Worm (Caenorhabditis elegans) whole organism, young adult: ENCODE data around the gene nlp-43.

Experiments
- B0035.1 ChIP-seq: sonication (generic microtip); optimal IDR thresholded peaks from 2 replicates; lab custom pipeline; 2016; ENCODE audit warnings: missing genetic modification characterization, mild to moderate bottlenecking, missing compliant biosample characterization, missing genotype, missing genetic modification reagents
- B0261.1 ChIP-seq: sonication (generic microtip); optimal IDR thresholded peaks from 2 replicates; lab custom pipeline; 2016; ENCODE audit warnings: mild to moderate bottlenecking, missing genetic modification characterization, moderate library complexity, missing compliant biosample characterization
- C17E4.6 ChIP-seq: fragments of 200-800 bp; sonication (Bioruptor generic); IDR thresholded peaks from 2 replicates; pipeline ENCODE4 v1.3.6; 2022; ENCODE audit warnings: missing genetic modification reagents, missing genetic modification characterization, missing compliant biosample characterization
- D2030.7 ChIP-seq: fragments of 200-800 bp; sonication (Bioruptor generic); IDR thresholded peaks from 2 replicates; pipeline ENCODE4 v1.3.6; 2022; ENCODE audit warnings: missing genetic modification reagents, missing genetic modification characterization, missing compliant biosample characterization
- F37B4.10 ChIP-seq: fragments of 200-800 bp; sonication (Bioruptor generic); IDR thresholded peaks from 2 replicates; pipeline ENCODE4 v1.3.6; 2022; ENCODE audit warnings: missing genetic modification characterization, missing compliant biosample characterization
- F57C9.4 ChIP-seq: sonication (generic microtip); optimal IDR thresholded peaks from 2 replicates; lab custom pipeline; 2017; ENCODE audit warnings: mild to moderate bottlenecking, missing genetic modification characterization, missing compliant biosample characterization
- K12H6.12 ChIP-seq: fragments of 200-800 bp; sonication (Bioruptor generic); optimal IDR thresholded peaks from 2 replicates; lab custom pipeline; 2018; ENCODE audit warnings: mild to moderate bottlenecking, missing genetic modification characterization, missing compliant biosample characterization
- Y53G8AR.9 ChIP-seq: fragments of 200-800 bp; sonication (Bioruptor generic); conservative IDR thresholded peaks from 2 replicates; pipeline ENCODE4 v1.3.6; 2022; ENCODE audit warnings: missing genetic modification reagents, missing genetic modification characterization, missing compliant biosample characterization
- Y56A3A.18 ChIP-seq: fragments of 200-800 bp; sonication (Bioruptor generic); IDR thresholded peaks from 2 replicates; pipeline ENCODE4 v1.3.6; 2022; ENCODE audit warnings: missing genetic modification reagents, missing genetic modification characterization, missing compliant biosample characterization
- ZK185.1 ChIP-seq: sonication (generic microtip); optimal IDR thresholded peaks from 2 replicates; lab custom pipeline; 2016; ENCODE audit warnings: mild to moderate bottlenecking, missing genetic modification characterization, missing compliant biosample characterization; ENCODE audit not compliant: poor library complexity, severe bottlenecking
- aptf-2 ChIP-seq: fragments of 200-800 bp; sonication (Bioruptor generic); conservative IDR thresholded peaks from 2 replicates; pipeline ENCODE4 v1.3.6; 2022; ENCODE audit warnings: missing genetic modification reagents, missing genetic modification characterization, missing compliant biosample characterization
- atf-7 ChIP-seq: sonication (generic microtip); optimal IDR thresholded peaks from 2 replicates; lab custom pipeline; 2017; ENCODE audit warnings: mild to moderate bottlenecking, missing genetic modification characterization, missing compliant biosample characterization
- bed-2 ChIP-seq: fragments of 200-800 bp; sonication (Bioruptor generic); IDR thresholded peaks from 2 replicates; pipeline ENCODE4 v1.3.6; 2022; ENCODE audit warnings: missing genetic modification reagents, missing genetic modification characterization, missing compliant biosample characterization
- cebp-1 ChIP-seq, 2 experiments: fragments of 200-800 bp in 1 of 2; sonication (Bioruptor generic) in 1 of 2; sonication (generic microtip) in 1 of 2; IDR thresholded peaks in 1 of 2; optimal IDR thresholded peaks in 1 of 2; 2 replicates each; pipeline versions ENCODE4 v1.3.6 to Lab custom; 2017 to 2022; ENCODE audit warnings: missing compliant biosample characterization in 2 of 2, missing genetic modification characterization in 2 of 2, mild to moderate bottlenecking in 1 of 2, missing genetic modification reagents in 1 of 2, moderate library complexity in 1 of 2
- ceh-100 ChIP-seq: fragments of 200-800 bp; sonication (Bioruptor generic); IDR thresholded peaks from 2 replicates; pipeline ENCODE4 v1.3.6; 2022; ENCODE audit warnings: missing genetic modification reagents, missing genetic modification characterization, missing compliant biosample characterization
- ceh-40 ChIP-seq: fragments of 200-800 bp; sonication (Bioruptor generic); IDR thresholded peaks from 2 replicates; pipeline ENCODE4 v1.3.6; 2022; ENCODE audit warnings: missing genetic modification characterization, missing compliant biosample characterization
- ceh-79 ChIP-seq: sonication (generic microtip); optimal IDR thresholded peaks from 2 replicates; lab custom pipeline; 2017; ENCODE audit warnings: mild to moderate bottlenecking, missing genetic modification characterization, missing compliant biosample characterization
- chd-7 ChIP-seq: sonication (generic microtip); optimal IDR thresholded peaks from 2 replicates; lab custom pipeline; 2016; ENCODE audit warnings: mild to moderate bottlenecking, missing genetic modification characterization, moderate library complexity, missing compliant biosample characterization
- dox-1 ChIP-seq: fragments of 200-800 bp; sonication (Bioruptor generic); IDR thresholded peaks from 2 replicates; pipeline ENCODE4 v1.3.6; 2022; ENCODE audit warnings: missing genetic modification reagents, missing genetic modification characterization, missing compliant biosample characterization
- dpff-1 ChIP-seq: sonication (generic microtip); optimal IDR thresholded peaks from 2 replicates; lab custom pipeline; 2017; ENCODE audit warnings: mild to moderate bottlenecking, missing genetic modification characterization, missing compliant biosample characterization
- him-1 ChIP-seq: sonication (generic microtip); optimal IDR thresholded peaks from 2 replicates; lab custom pipeline; 2016; ENCODE audit warnings: missing genotype, missing genetic modification reagents, missing genetic modification characterization, missing compliant biosample characterization
- hrde-1 ChIP-seq: sonication (generic microtip); optimal IDR thresholded peaks from 2 replicates; lab custom pipeline; 2016; ENCODE audit warnings: missing genetic modification characterization, mild to moderate bottlenecking, missing compliant biosample characterization, moderate library complexity, missing genotype, missing genetic modification reagents, borderline replicate concordance
- let-526 ChIP-seq: fragments of 200-800 bp; sonication (Bioruptor generic); IDR thresholded peaks from 2 replicates; pipeline ENCODE4 v1.3.6; 2022; ENCODE audit warnings: missing genetic modification reagents, missing genetic modification characterization, missing compliant biosample characterization
- let-607 ChIP-seq, 2 experiments: fragments of 200-800 bp in 1 of 2; sonication (Bioruptor generic) in 1 of 2; sonication (generic microtip) in 1 of 2; optimal IDR thresholded peaks; 2 replicates each; lab custom pipeline; 2016 to 2018; ENCODE audit warnings: mild to moderate bottlenecking in 2 of 2, missing compliant biosample characterization in 2 of 2, missing genetic modification characterization in 2 of 2, moderate library complexity in 2 of 2, missing genotype in 1 of 2
- lin-35 ChIP-seq, 3 experiments: fragments of 150-350 bp in 2 of 3; sonication (generic microtip) in 1 of 3; optimal IDR thresholded peaks; 2 replicates each; lab custom pipeline; 2014 to 2018; ENCODE audit warnings: missing biosample characterization in 3 of 3, missing genetic modification characterization in 3 of 3, missing genetic modification reagents in 3 of 3
- lir-1 ChIP-seq: fragments of 200-800 bp; sonication (Bioruptor generic); conservative IDR thresholded peaks from 2 replicates; pipeline ENCODE4 v1.3.6; 2022; ENCODE audit warnings: missing genetic modification reagents, missing genetic modification characterization, missing compliant biosample characterization
- madf-8 ChIP-seq: fragments of 200-800 bp; sonication (Bioruptor generic); conservative IDR thresholded peaks from 2 replicates; pipeline ENCODE4 v1.3.6; 2022; ENCODE audit warnings: missing genetic modification reagents, missing genetic modification characterization, missing compliant biosample characterization
- mcd-1 ChIP-seq: fragments of 200-800 bp; sonication (Bioruptor generic); IDR thresholded peaks from 2 replicates; pipeline ENCODE4 v1.3.6; 2022; ENCODE audit warnings: missing genetic modification reagents, missing genetic modification characterization, missing compliant biosample characterization
- mel-28 ChIP-seq: sonication (generic microtip); optimal IDR thresholded peaks from 2 replicates; lab custom pipeline; 2016; ENCODE audit warnings: borderline replicate concordance, mild to moderate bottlenecking, missing genetic modification characterization, missing compliant biosample characterization
- mes-4 ChIP-seq: sonication (generic microtip); optimal IDR thresholded peaks from 2 replicates; lab custom pipeline; 2016; ENCODE audit warnings: missing genotype, missing genetic modification characterization, missing compliant biosample characterization
- mxl-1 ChIP-seq: sonication (generic microtip); optimal IDR thresholded peaks from 2 replicates; lab custom pipeline; 2016; ENCODE audit warnings: missing genetic modification characterization, missing compliant biosample characterization
- nfya-2 ChIP-seq: fragments of 200-800 bp; sonication (Bioruptor generic); IDR thresholded peaks from 2 replicates; pipeline ENCODE4 v1.3.6; 2022; ENCODE audit warnings: missing genetic modification reagents, missing genetic modification characterization, missing compliant biosample characterization
- nfyb-1 ChIP-seq: fragments of 200-800 bp; sonication (Bioruptor generic); IDR thresholded peaks from 2 replicates; pipeline ENCODE4 v1.3.6; 2022; ENCODE audit warnings: missing genetic modification reagents, missing genetic modification characterization, missing compliant biosample characterization
- nhr-90 ChIP-seq: sonication (generic microtip); optimal IDR thresholded peaks from 2 replicates; lab custom pipeline; 2016; ENCODE audit warnings: missing genotype, mild to moderate bottlenecking, missing genetic modification characterization, missing compliant biosample characterization
- rcor-1 ChIP-seq: fragments of 200-800 bp; sonication (Bioruptor generic); IDR thresholded peaks from 2 replicates; pipeline ENCODE4 v1.3.6; 2022; ENCODE audit warnings: missing genetic modification reagents, missing genetic modification characterization, missing compliant biosample characterization
- repo-1 ChIP-seq: sonication (generic microtip); optimal IDR thresholded peaks from 2 replicates; lab custom pipeline; 2017; ENCODE audit warnings: mild to moderate bottlenecking, missing genetic modification characterization, missing compliant biosample characterization
- snpc-1.3 ChIP-seq: sonication (generic microtip); optimal IDR thresholded peaks from 2 replicates; lab custom pipeline; 2017; ENCODE audit warnings: missing genetic modification characterization, mild to moderate bottlenecking, missing compliant biosample characterization, antibody characterized with exemption, moderate library complexity, missing genotype, missing genetic modification reagents; ENCODE audit not compliant: insufficient read depth
- somi-1 ChIP-seq: fragments of 200-800 bp; sonication (Bioruptor generic); optimal IDR thresholded peaks from 2 replicates; lab custom pipeline; 2018; ENCODE audit warnings: mild to moderate bottlenecking, missing genetic modification characterization, missing compliant biosample characterization
- sptf-2 ChIP-seq: fragments of 200-800 bp; sonication (Bioruptor generic); optimal IDR thresholded peaks from 2 replicates; lab custom pipeline; 2018; ENCODE audit warnings: mild to moderate bottlenecking, missing genetic modification characterization, missing compliant biosample characterization
- unc-130 ChIP-seq: sonication (generic microtip); optimal IDR thresholded peaks from 2 replicates; lab custom pipeline; 2016; ENCODE audit warnings: missing genetic modification reagents, missing genetic modification characterization, missing compliant biosample characterization
- xnd-1 ChIP-seq: sonication (generic microtip); optimal IDR thresholded peaks from 2 replicates; lab custom pipeline; 2016; ENCODE audit warnings: missing genotype, missing genetic modification reagents, missing genetic modification characterization, missing compliant biosample characterization
- ztf-22 ChIP-seq: fragments of 200-800 bp; sonication (Bioruptor generic); optimal IDR thresholded peaks from 2 replicates; lab custom pipeline; 2018; ENCODE audit warnings: mild to moderate bottlenecking, missing genetic modification characterization, moderate library complexity, missing compliant biosample characterization
- ztf-25 ChIP-seq: fragments of 200-800 bp; sonication (Bioruptor generic); IDR thresholded peaks from 2 replicates; pipeline ENCODE4 v1.3.6; 2022; ENCODE audit warnings: missing genetic modification reagents, missing genetic modification characterization, missing compliant biosample characterization

The nlp-43 gene

ce11 chrIII:5010723-5011122, 31.5 kb upstream of the nlp-43 start:
- TF ChIP-seq xnd-1 (tag; lab: Kevin White, UChicago) (no peak), snpc-1.3 (tag; lab: Kevin White, UChicago) (no peak), unc-130 (GFP tag; lab: Kevin White, UChicago) (no peak), dox-1 (GFP tag; lab: Robert Waterston, UW) (no peak), sptf-2 (GFP tag; lab: Kevin White, UChicago) (no peak), mxl-1 (tag; lab: Kevin White, UChicago) (no peak), Y56A3A.18 (no peak), ztf-22 (no peak), let-607 (tag; optimal IDR thresholded peaks at IDR 0.05; lab: Kevin White, UChicago) (no peak), ztf-25 (GFP tag; lab: Robert Waterston, UW) (no peak), bed-2 (GFP tag; lab: Robert Waterston, UW) (no peak)

ce11 chrIII:5012460-5012859, 29.8 kb upstream of the nlp-43 start:
- no peak for TF ChIP-seq repo-1 (tag; lab: Kevin White, UChicago)

- TF ChIP-seq aptf-2 (GFP tag; lab: Robert Waterston, UW) (no peak), ZK185.1 (tag; lab: Kevin White, UChicago) (peak; percentile 86), rcor-1 (GFP tag; lab: Robert Waterston, UW) (peak; percentile 46; the same call in 1 of the 2 replicates), ceh-100 (GFP tag; lab: Robert Waterston, UW) (0 out of 2 replicates have a peak, but pooled peaks have one; percentile 8), chd-7 (tag; lab: Kevin White, UChicago) (peak; percentile 53), F57C9.4 (no peak), lin-35 (GFP tag; optimal IDR thresholded peaks at IDR 0.05; lab: Kevin White, UChicago) (peak in 1 of 3 experiments; percentile 73), mxl-1 (tag; lab: Kevin White, UChicago) (no peak), B0035.1 (peak; percentile 24), C17E4.6 (GFP tag; lab: Robert Waterston, UW) (peak; percentile 66; the same call in 1 of the 2 replicates), atf-7 (tag; lab: Kevin White, UChicago) (no peak), mcd-1 (GFP tag; lab: Robert Waterston, UW) (peak; percentile 62), Y53G8AR.9 (GFP tag; lab: Robert Waterston, UW) (no peak), him-1 (no peak), ceh-40 (GFP tag; lab: Robert Waterston, UW) (0 out of 2 replicates have a peak, but pooled peaks have one; percentile 48), let-526 (0 out of 2 replicates have a peak, but pooled peaks have one; percentile 49), B0261.1 (tag; lab: Kevin White, UChicago) (no peak), D2030.7 (GFP tag; lab: Robert Waterston, UW) (no peak), madf-8 (GFP tag; lab: Robert Waterston, UW) (no peak), nhr-90 (peak; percentile 19), nfya-2 (GFP tag; lab: Robert Waterston, UW) (no peak), ceh-79 (tag; lab: Kevin White, UChicago) (no peak), hrde-1 (tag; lab: Kevin White, UChicago) (no peak), dpff-1 (tag; lab: Kevin White, UChicago) (no peak), F37B4.10 (GFP tag; lab: Robert Waterston, UW) (0 out of 2 replicates have a peak, but pooled peaks have one; percentile 21), bed-2 (GFP tag; lab: Robert Waterston, UW) (0 out of 2 replicates have a peak, but pooled peaks have one; percentile 74), nfyb-1 (GFP tag; lab: Robert Waterston, UW) (peak; percentile 77; the same call in 1 of the 2 replicates), mel-28 (tag; lab: Kevin White, UChicago) (no peak), K12H6.12 (tag; lab: Kevin White, UChicago) (peak; percentile 92), somi-1 (GFP tag; lab: Kevin White, UChicago) (peak; percentile 59), cebp-1 (GFP tag; IDR thresholded peaks at IDR 0.05; lab: Robert Waterston, UW) (peak; percentile 41; the same call in 1 of the 2 replicates), cebp-1 (tag; optimal IDR thresholded peaks at IDR 0.05; lab: Kevin White, UChicago) (peak; percentile 83), mes-4 (no peak), lir-1 (GFP tag; lab: Robert Waterston, UW) (peak; percentile 72)
These were observed 28.3 kb upstream of the nlp-43 start for ce11 chrIII:5013915-5014346.
